Worm (Caenorhabditis elegans): ENCODE data around the gene T15B12.1.

T15B12.1 gene

ce11 chrIII:5274250-5274649 is 13.7 kb upstream of the T15B12.1 start:
- peak; percentile 30 for TF ChIP-seq nhr-85 (tag)
- TF ChIP-seq efl-1 (optimal IDR thresholded peaks at IDR 0.05): no peak
- TF ChIP-seq efl-1 (GFP tag; optimal IDR thresholded peaks at IDR 0.05 in 1 of 2): peak in 1 of 2 experiments; percentile 37
- no peak for TF ChIP-seq unc-130 (tag; optimal IDR thresholded peaks at IDR 0.05)
- no peak for TF ChIP-seq nhr-76 (tag; optimal IDR thresholded peaks at IDR 0.05)

- peak; percentile 81 for TF ChIP-seq fkh-8 (tag; optimal IDR thresholded peaks at IDR 0.05)
- TF ChIP-seq egl-27 (tag; optimal IDR thresholded peaks at IDR 0.05): no peak
- no peak for TF ChIP-seq nhr-76 (tag; optimal IDR thresholded peaks at IDR 0.05)
- TF ChIP-seq ceh-90 (tag; optimal IDR thresholded peaks at IDR 0.05): peak; percentile 18
- TF ChIP-seq mdl-1 (tag; optimal IDR thresholded peaks at IDR 0.05): peak in 1 of 2 experiments; percentile 24
- TF ChIP-seq C34B4.2 (tag; optimal IDR thresholded peaks at IDR 0.05): no peak
- no peak for TF ChIP-seq nhr-28 (tag; optimal IDR thresholded peaks at IDR 0.05)
- no peak for TF ChIP-seq unc-30 (tag; optimal IDR thresholded peaks at IDR 0.05)
- peak; percentile 20 for TF ChIP-seq jun-1 (tag; optimal IDR thresholded peaks at IDR 0.05)
- no peak for TF ChIP-seq Y116A8C.19 (tag; optimal IDR thresholded peaks at IDR 0.05; ENCODE audit: borderline replicate concordance)
- TF ChIP-seq ceh-82 (tag; optimal IDR thresholded peaks at IDR 0.05): peak in 1 of 3 experiments; percentile 12
- peak; percentile 50 to 68 for TF ChIP-seq efl-1 (optimal IDR thresholded peaks at IDR 0.05)
- TF ChIP-seq efl-1 (GFP tag; optimal IDR thresholded peaks at IDR 0.05 in 1 of 2): peak; percentile 68 to 91
- peak; percentile 82 for TF ChIP-seq mep-1 (tag; optimal IDR thresholded peaks at IDR 0.05)
- TF ChIP-seq C16A3.4 (tag; optimal IDR thresholded peaks at IDR 0.05): peak; percentile 57
- peak; percentile 68 for TF ChIP-seq snu-23 (GFP tag; optimal IDR thresholded peaks at IDR 0.05)
- no peak for TF ChIP-seq grh-1 (GFP tag; IDR thresholded peaks at IDR 0.05)
- peak; percentile 47 for TF ChIP-seq nhr-47 (tag; optimal IDR thresholded peaks at IDR 0.05)
- TF ChIP-seq ces-1 (GFP tag; optimal IDR thresholded peaks at IDR 0.05): no peak
- TF ChIP-seq lin-15B (tag; optimal IDR thresholded peaks at IDR 0.05): peak; percentile 10
- TF ChIP-seq lin-13 (GFP tag; optimal IDR thresholded peaks at IDR 0.05): peak; percentile 48
- TF ChIP-seq unc-98 (GFP tag; IDR thresholded peaks at IDR 0.05): no peak
- TF ChIP-seq mab-9 (GFP tag; IDR thresholded peaks at IDR 0.05): no peak
- no peak for TF ChIP-seq elt-2 (tag; optimal IDR thresholded peaks at IDR 0.05)
- no peak for TF ChIP-seq zag-1 (tag; optimal IDR thresholded peaks at IDR 0.05)
- TF ChIP-seq ztf-11 (tag; optimal IDR thresholded peaks at IDR 0.05): no peak
- peak; percentile 31 for TF ChIP-seq nhr-20 (tag; optimal IDR thresholded peaks at IDR 0.05)
- TF ChIP-seq dpl-1 (GFP tag; optimal IDR thresholded peaks at IDR 0.05): peak; percentile 54 to 71 (median 58)
- TF ChIP-seq lin-35 (GFP tag; optimal IDR thresholded peaks at IDR 0.05): peak; percentile 72 to 77
- TF ChIP-seq fkh-10 (GFP tag; optimal IDR thresholded peaks at IDR 0.05): no peak
- TF ChIP-seq lsy-2 (tag; optimal IDR thresholded peaks at IDR 0.05): peak; percentile 69 to 73
- peak; percentile 59 for TF ChIP-seq nhr-71 (tag; optimal IDR thresholded peaks at IDR 0.05)
- no peak for TF ChIP-seq sup-37 (GFP tag; optimal IDR thresholded peaks at IDR 0.05)
- TF ChIP-seq rnt-1 (tag; optimal IDR thresholded peaks at IDR 0.05): peak; percentile 11
- TF ChIP-seq blmp-1 (tag; optimal IDR thresholded peaks at IDR 0.05): peak; percentile 72
- TF ChIP-seq skn-1 (tag; optimal IDR thresholded peaks at IDR 0.05): peak; percentile 77
- TF ChIP-seq vab-15 (tag; optimal IDR thresholded peaks at IDR 0.05): no peak
- TF ChIP-seq elt-3 (tag; optimal IDR thresholded peaks at IDR 0.05): peak in 1 of 6 experiments; percentile 20
- peak; percentile 17 for TF ChIP-seq unc-130 (tag; optimal IDR thresholded peaks at IDR 0.05)
- peak; percentile 18; the same call in 1 of the 2 replicates for TF ChIP-seq nhr-19 (GFP tag; conservative IDR thresholded peaks at IDR 0.05)
- peak; percentile 40 for TF ChIP-seq xbp-1 (tag; optimal IDR thresholded peaks at IDR 0.05)
- TF ChIP-seq F16B12.6 (tag; optimal IDR thresholded peaks at IDR 0.05): peak; percentile 13
- peak; percentile 20 for TF ChIP-seq fos-1 (tag; optimal IDR thresholded peaks at IDR 0.05)
- TF ChIP-seq nhr-84 (tag; optimal IDR thresholded peaks at IDR 0.05): no peak
- peak; percentile 44 for TF ChIP-seq swsn-7 (tag; optimal IDR thresholded peaks at IDR 0.05)
- TF ChIP-seq dsc-1 (tag; optimal IDR thresholded peaks at IDR 0.05): peak; percentile 63
- TF ChIP-seq aly-2 (tag; optimal IDR thresholded peaks at IDR 0.05): no peak
- peak; percentile 65 for TF ChIP-seq lin-14 (GFP tag; optimal IDR thresholded peaks at IDR 0.05)
- peak; percentile 18; the same call in 1 of the 2 replicates for TF ChIP-seq isw-1 (GFP tag; IDR thresholded peaks at IDR 0.05)
These were observed 13.1 kb upstream of the T15B12.1 start, which contains the start of the genes daf-41 and toc-1 for ce11 chrIII:5274715-5275355. daf-41 (minus strand) TSS chrIII:5274765. toc-1 (plus strand) TSS chrIII:5275251.
